Fruit fly (Drosophila melanogaster): Measurements from ENCODE around the gene Hmgcl.

The Hmgcl gene

DNA sequence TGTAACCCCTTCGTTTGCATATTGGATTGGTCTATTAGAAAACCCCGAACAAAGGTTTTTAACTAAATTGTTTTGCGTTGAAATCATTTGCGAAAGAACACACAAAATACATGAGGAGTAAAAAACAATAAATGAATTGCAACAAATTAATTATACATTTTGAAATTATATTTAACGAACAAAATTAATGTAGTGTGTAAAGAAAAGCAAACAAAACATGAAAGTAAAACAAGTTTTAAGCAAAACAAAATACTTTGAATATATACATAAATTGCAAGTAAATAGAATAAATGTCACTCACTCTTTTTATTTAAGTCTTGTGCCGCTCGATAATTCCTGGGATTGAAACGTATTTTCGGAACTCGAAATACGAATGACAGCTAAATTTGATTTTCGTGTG lies 28.4 kb upstream of the Hmgcl start, which contains the start of gene CG43232:
TSS of gene CG43232 (plus strand) at position 301 of the 400 bp plus-strand sequence.
- no peak for TF ChIP-seq Myc (optimal IDR thresholded peaks at IDR 0.05)
- no peak for TF ChIP-seq usp (GFP tag; optimal IDR thresholded peaks at IDR 0.05)
- TF ChIP-seq GATAd (GFP tag; optimal IDR thresholded peaks at IDR 0.05): no peak
- TF ChIP-seq Dif (GFP tag; optimal IDR thresholded peaks at IDR 0.05; ENCODE audit: partially characterized antibody): no peak
- no peak for TF ChIP-seq br (GFP tag; optimal IDR thresholded peaks at IDR 0.05)
- TF ChIP-seq dl (GFP tag; optimal IDR thresholded peaks at IDR 0.05; ENCODE audit: insufficient read depth in 1 of 2, partially characterized antibody in 2 of 2): no peak
- TF ChIP-seq CrebA (GFP tag; optimal IDR thresholded peaks at IDR 0.05; ENCODE audit: borderline replicate concordance): no peak
- TF ChIP-seq ey (GFP tag; optimal IDR thresholded peaks at IDR 0.05): no peak
- no peak for TF ChIP-seq Hnf4 (GFP tag; optimal IDR thresholded peaks at IDR 0.05)
- TF ChIP-seq brk (GFP tag; optimal IDR thresholded peaks at IDR 0.05): no peak
- TF ChIP-seq Dfd (GFP tag; optimal IDR thresholded peaks at IDR 0.05): no peak
- no peak for TF ChIP-seq foxo (GFP tag; optimal IDR thresholded peaks at IDR 0.05)
- TF ChIP-seq HLH106 (tag; optimal IDR thresholded peaks at IDR 0.05): no peak
- TF ChIP-seq dmrt93B (GFP tag; optimal IDR thresholded peaks at IDR 0.05): no peak
- TF ChIP-seq OdsH (GFP tag; optimal IDR thresholded peaks at IDR 0.05): no peak
- TF ChIP-seq Sp1 (GFP tag; optimal IDR thresholded peaks at IDR 0.05): no peak
- TF ChIP-seq woc (GFP tag; optimal IDR thresholded peaks at IDR 0.05): no peak
- no peak for TF ChIP-seq Hr78 (GFP tag; optimal IDR thresholded peaks at IDR 0.05)
- no peak for TF ChIP-seq Jra (GFP tag; optimal IDR thresholded peaks at IDR 0.05)
- no peak for TF ChIP-seq lola (GFP tag; optimal IDR thresholded peaks at IDR 0.05)

DNA sequence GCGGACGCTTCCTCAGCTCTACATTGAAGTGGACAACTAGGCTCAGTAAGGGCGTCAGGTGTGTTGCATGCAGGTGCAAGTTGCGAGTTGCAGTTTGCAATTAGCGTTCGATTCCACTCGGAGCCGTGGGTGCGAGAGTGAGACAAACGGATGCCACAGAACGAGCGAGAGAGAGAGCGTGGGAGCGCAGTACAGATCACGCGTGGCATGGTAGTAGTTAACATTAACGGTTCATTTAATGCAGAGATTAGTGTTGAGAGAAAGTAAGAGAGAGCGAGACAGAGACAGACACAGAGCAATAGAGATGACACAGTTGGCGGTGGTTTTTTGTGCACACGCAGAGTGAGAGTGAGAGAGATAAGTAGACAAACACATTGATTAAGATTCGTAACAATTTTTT lies 20.5 kb upstream of the Hmgcl start:
- TF ChIP-seq Hr83 (GFP tag; optimal IDR thresholded peaks at IDR 0.05; ENCODE audit: poor library complexity, severe bottlenecking) (no peak), GATAd (GFP tag; optimal IDR thresholded peaks at IDR 0.05) (no peak), Hr78 (GFP tag; optimal IDR thresholded peaks at IDR 0.05) (no peak), brk (GFP tag; optimal IDR thresholded peaks at IDR 0.05) (no peak), psq (GFP tag; optimal IDR thresholded peaks at IDR 0.05) (no peak), pan (optimal IDR thresholded peaks at IDR 0.05) (no peak), Abd-B (GFP tag; optimal IDR thresholded peaks at IDR 0.05) (no peak), tai (GFP tag; optimal IDR thresholded peaks at IDR 0.05) (no peak), Vsx2 (GFP tag; optimal IDR thresholded peaks at IDR 0.05; ENCODE audit: partially characterized antibody) (no peak), br (GFP tag; optimal IDR thresholded peaks at IDR 0.05) (no peak), OdsH (GFP tag; optimal IDR thresholded peaks at IDR 0.05) (no peak), foxo (GFP tag; optimal IDR thresholded peaks at IDR 0.05) (no peak), CrebA (GFP tag; optimal IDR thresholded peaks at IDR 0.05; ENCODE audit: borderline replicate concordance) (no peak), fru (GFP tag; optimal IDR thresholded peaks at IDR 0.05) (no peak), sage (GFP tag; optimal IDR thresholded peaks at IDR 0.05) (no peak), Hnf4 (GFP tag; optimal IDR thresholded peaks at IDR 0.05) (no peak), N (GFP tag; optimal IDR thresholded peaks at IDR 0.05) (no peak)

DNA sequence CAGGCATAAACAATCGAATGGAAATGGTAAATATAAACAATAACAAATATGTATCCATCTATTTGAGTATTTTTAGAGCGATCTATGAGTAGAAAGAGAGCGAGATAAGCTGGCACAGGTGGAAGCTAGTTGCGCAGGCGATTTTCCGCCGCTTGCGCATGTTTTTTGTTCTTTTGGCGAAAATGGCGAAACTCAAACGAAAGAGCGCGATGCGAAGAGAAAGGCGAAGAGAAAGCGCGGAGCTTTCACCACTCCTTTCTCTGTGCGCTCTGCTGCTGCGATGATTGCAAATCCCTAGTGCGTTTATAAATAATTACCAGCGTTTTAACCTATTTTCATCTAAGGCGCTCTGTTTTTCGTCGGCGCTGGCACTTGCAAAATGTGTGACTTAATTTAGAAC lies 18.4 kb upstream of the Hmgcl start:
- TF ChIP-seq Hr83 (GFP tag; optimal IDR thresholded peaks at IDR 0.05; ENCODE audit: poor library complexity, severe bottlenecking) (no peak), GATAd (GFP tag; optimal IDR thresholded peaks at IDR 0.05) (no peak), br (GFP tag; optimal IDR thresholded peaks at IDR 0.05) (no peak), Dfd (GFP tag; optimal IDR thresholded peaks at IDR 0.05) (no peak), dl (GFP tag; optimal IDR thresholded peaks at IDR 0.05; ENCODE audit: insufficient read depth in 1 of 2, partially characterized antibody in 2 of 2) (no peak), dmrt93B (GFP tag; optimal IDR thresholded peaks at IDR 0.05) (no peak), sage (GFP tag; optimal IDR thresholded peaks at IDR 0.05) (no peak), tai (GFP tag; optimal IDR thresholded peaks at IDR 0.05) (no peak), dsf (GFP tag; optimal IDR thresholded peaks at IDR 0.05; ENCODE audit: borderline replicate concordance) (no peak), fru (GFP tag; optimal IDR thresholded peaks at IDR 0.05) (no peak), foxo (GFP tag; optimal IDR thresholded peaks at IDR 0.05) (no peak), usp (GFP tag; optimal IDR thresholded peaks at IDR 0.05) (no peak), Myc (optimal IDR thresholded peaks at IDR 0.05) (no peak), N (GFP tag; optimal IDR thresholded peaks at IDR 0.05) (no peak), CG9705 (GFP tag; optimal IDR thresholded peaks at IDR 0.05) (no peak), psq (GFP tag; optimal IDR thresholded peaks at IDR 0.05) (no peak), rgr (GFP tag; optimal IDR thresholded peaks at IDR 0.05) (no peak), Jra (GFP tag; optimal IDR thresholded peaks at IDR 0.05) (no peak), jim (GFP tag; optimal IDR thresholded peaks at IDR 0.05) (no peak)

DNA sequence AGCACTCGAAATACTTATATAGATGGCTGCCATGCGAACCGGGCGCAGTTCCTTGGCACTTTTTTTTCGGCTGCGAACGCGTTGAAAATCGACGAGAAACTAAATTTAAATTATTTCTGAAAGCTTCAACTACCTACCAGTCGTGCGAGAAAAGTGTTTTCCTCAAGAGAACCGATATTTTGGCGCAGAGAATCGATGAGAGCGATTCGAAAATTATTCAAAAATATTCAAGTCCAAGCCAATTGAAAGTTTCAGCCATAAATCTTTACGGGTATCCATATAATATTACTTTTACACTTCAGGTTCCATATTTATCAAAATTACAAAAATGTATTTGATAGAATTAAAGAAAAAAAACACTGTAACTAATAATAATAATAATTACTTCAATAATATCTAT lies 17.5 kb upstream of the Hmgcl start, which contains the start of gene CG18304:
TSS of gene CG18304 (minus strand) at position 101 of the 400 bp plus-strand sequence.
- no peak for TF ChIP-seq Rel (GFP tag; optimal IDR thresholded peaks at IDR 0.05)
- TF ChIP-seq Rel (tag; optimal IDR thresholded peaks at IDR 0.05): no peak
- TF ChIP-seq fru (GFP tag; optimal IDR thresholded peaks at IDR 0.05): no peak
- TF ChIP-seq sage (GFP tag; optimal IDR thresholded peaks at IDR 0.05): no peak
- no peak for TF ChIP-seq HLH106 (tag; optimal IDR thresholded peaks at IDR 0.05)
- no peak for TF ChIP-seq Dfd (GFP tag; optimal IDR thresholded peaks at IDR 0.05)
- no peak for TF ChIP-seq psq (GFP tag; optimal IDR thresholded peaks at IDR 0.05)
- TF ChIP-seq CG9705 (GFP tag; optimal IDR thresholded peaks at IDR 0.05): no peak
- no peak for TF ChIP-seq ey (GFP tag; optimal IDR thresholded peaks at IDR 0.05)
- no peak for TF ChIP-seq rgr (GFP tag; optimal IDR thresholded peaks at IDR 0.05)
- TF ChIP-seq woc (GFP tag; optimal IDR thresholded peaks at IDR 0.05): no peak
- no peak for TF ChIP-seq Myc (optimal IDR thresholded peaks at IDR 0.05)
- TF ChIP-seq OdsH (GFP tag; optimal IDR thresholded peaks at IDR 0.05): no peak
- no peak for TF ChIP-seq jim (GFP tag; optimal IDR thresholded peaks at IDR 0.05)
- no peak for TF ChIP-seq Hnf4 (GFP tag; optimal IDR thresholded peaks at IDR 0.05)
- no peak for TF ChIP-seq dsf (GFP tag; optimal IDR thresholded peaks at IDR 0.05; ENCODE audit: borderline replicate concordance)
- no peak for TF ChIP-seq Hr83 (GFP tag; optimal IDR thresholded peaks at IDR 0.05; ENCODE audit: poor library complexity, severe bottlenecking)
- no peak for TF ChIP-seq Jra (GFP tag; optimal IDR thresholded peaks at IDR 0.05)

Data from whole organism, wandering third instar larva.